Fruit fly (Drosophila melanogaster) whole organism, embryonic: ENCODE measurements around the gene PhKgamma.

Source experiments
- Atf6 ChIP-seq: fragments of 200-800 bp; sonication (Bioruptor generic); IDR thresholded peaks from 2 replicates; pipeline ENCODE4 v1.3.6; 2022; ENCODE audit warnings: missing biosample characterization, missing genetic modification characterization
- BtbVII ChIP-seq: fragments of 200-800 bp; sonication (Bioruptor generic); optimal IDR thresholded peaks from 3 replicates; lab custom pipeline; 2017; ENCODE audit warnings: missing biosample characterization, mild to moderate bottlenecking, missing genetic modification characterization
- CG10209 ChIP-seq: fragments of 200-800 bp; sonication (Bioruptor generic); optimal IDR thresholded peaks from 3 replicates; lab custom pipeline; 2017; ENCODE audit warnings: missing biosample characterization, mild to moderate bottlenecking, missing genetic modification characterization, missing genetic modification reagents
- CG12659 ChIP-seq: fragments of 200-800 bp; sonication (Bioruptor generic); optimal IDR thresholded peaks from 3 replicates; lab custom pipeline; 2017; ENCODE audit warnings: mild to moderate bottlenecking, missing biosample characterization, missing genetic modification reagents, missing genetic modification characterization
- CG12744 ChIP-seq: fragments of 200-800 bp; sonication (Bioruptor generic); optimal IDR thresholded peaks from 2 replicates; lab custom pipeline; 2016; ENCODE audit warnings: missing biosample characterization, missing genetic modification characterization
- CG17359 ChIP-seq: fragments of 200-800 bp; sonication (Bioruptor generic); optimal IDR thresholded peaks from 3 replicates; lab custom pipeline; 2018; ENCODE audit warnings: missing biosample characterization, mild to moderate bottlenecking, missing genetic modification characterization, moderate library complexity
- CG17568 ChIP-seq: fragments of 200-800 bp; sonication (Bioruptor generic); optimal IDR thresholded peaks from 2 replicates; lab custom pipeline; 2018; ENCODE audit warnings: missing biosample characterization, mild to moderate bottlenecking, missing genetic modification characterization, moderate library complexity
- CG2678 ChIP-seq: fragments of 200-800 bp; sonication (Bioruptor generic); optimal IDR thresholded peaks from 3 replicates; lab custom pipeline; 2019; ENCODE audit warnings: missing biosample characterization, mild to moderate bottlenecking, missing genetic modification characterization, moderate library complexity
- CG31388 ChIP-seq: fragments of 200-800 bp; sonication (Bioruptor generic); optimal IDR thresholded peaks from 2 replicates; lab custom pipeline; 2016; ENCODE audit warnings: missing biosample characterization, missing genetic modification characterization
- CG34422 ChIP-seq: fragments of 200-800 bp; sonication (Bioruptor generic); IDR thresholded peaks from 3 replicates; pipeline ENCODE4 v1.3.6; 2022; ENCODE audit warnings: missing biosample characterization, missing genetic modification characterization
- CG3995 ChIP-seq: fragments of 200-800 bp; sonication (Bioruptor generic); optimal IDR thresholded peaks from 3 replicates; lab custom pipeline; 2016; ENCODE audit warnings: missing biosample characterization, missing genetic modification characterization
- CG4328 ChIP-seq: fragments of 200-800 bp; sonication (Bioruptor generic); optimal IDR thresholded peaks from 3 replicates; lab custom pipeline; 2017; ENCODE audit warnings: missing biosample characterization, missing genetic modification reagents, missing genetic modification characterization
- CG4707 ChIP-seq: fragments of 200-800 bp; sonication (Bioruptor generic); optimal IDR thresholded peaks from 2 replicates; lab custom pipeline; 2018; ENCODE audit warnings: missing biosample characterization, mild to moderate bottlenecking, missing genetic modification characterization, moderate library complexity
- CG8290 ChIP-seq, 3 experiments: fragments of 200-800 bp; sonication (Bioruptor generic); optimal IDR thresholded peaks; 2 replicates each; lab custom pipeline; 2016 to 2019; ENCODE audit warnings: missing biosample characterization in 3 of 3, missing genetic modification characterization in 3 of 3, mild to moderate bottlenecking in 2 of 3, moderate library complexity in 1 of 3
- CG9727 ChIP-seq: fragments of 200-800 bp; sonication (Bioruptor generic); optimal IDR thresholded peaks from 3 replicates; lab custom pipeline; 2017; ENCODE audit warnings: missing biosample characterization, mild to moderate bottlenecking, missing genetic modification characterization
- CHES-1-like ChIP-seq: fragments of 200-800 bp; sonication (Bioruptor generic); optimal IDR thresholded peaks from 2 replicates; lab custom pipeline; 2016; ENCODE audit warnings: missing biosample characterization, missing genetic modification characterization
- CkIIα-i1 ChIP-seq: fragments of 200-800 bp; sonication (Bioruptor generic); IDR thresholded peaks from 2 replicates; pipeline ENCODE4 v1.3.6; 2022; ENCODE audit warnings: missing biosample characterization, missing genetic modification characterization
- D ChIP-seq, 2 experiments: fragments of 200-800 bp in 1 of 2; fragments of >200 bp in 1 of 2; sonication (Bioruptor generic) in 1 of 2; optimal IDR thresholded peaks; 2 replicates in 1 of 2; 3 replicates in 1 of 2; lab custom pipeline; 2017; ENCODE audit warnings: mild to moderate bottlenecking in 1 of 2, missing biosample characterization in 1 of 2, missing genetic modification characterization in 1 of 2, missing genetic modification reagents in 1 of 2
- Dad ChIP-seq: fragments of 200-800 bp; sonication (Bioruptor generic); optimal IDR thresholded peaks from 3 replicates; lab custom pipeline; 2016; ENCODE audit warnings: missing biosample characterization, missing genetic modification characterization
- Dip3 ChIP-seq: fragments of 200-800 bp; sonication (Bioruptor generic); optimal IDR thresholded peaks from 3 replicates; lab custom pipeline; 2016; ENCODE audit warnings: missing biosample characterization, missing genetic modification characterization
- Doc3 ChIP-seq: fragments of 200-800 bp; sonication (Bioruptor generic); IDR thresholded peaks from 3 replicates; pipeline ENCODE4 v1.3.6; 2022; ENCODE audit warnings: missing biosample characterization, missing genetic modification characterization; ENCODE audit not compliant: partially characterized antibody
- Dp ChIP-seq: fragments of 200-800 bp; sonication (Bioruptor generic); optimal IDR thresholded peaks from 2 replicates; lab custom pipeline; 2018; ENCODE audit warnings: missing biosample characterization, mild to moderate bottlenecking, missing genetic modification characterization, moderate library complexity
- Fer1 ChIP-seq: fragments of 200-800 bp; sonication (Bioruptor generic); optimal IDR thresholded peaks from 2 replicates; lab custom pipeline; 2017; ENCODE audit warnings: missing biosample characterization, mild to moderate bottlenecking, missing genetic modification characterization
- Fer3 ChIP-seq: fragments of 200-800 bp; sonication (Bioruptor generic); optimal IDR thresholded peaks from 2 replicates; lab custom pipeline; 2018; ENCODE audit warnings: missing biosample characterization, mild to moderate bottlenecking, missing genetic modification characterization, moderate library complexity
- Jarid2 ChIP-seq: fragments of 200-800 bp; sonication (Bioruptor generic); optimal IDR thresholded peaks from 3 replicates; lab custom pipeline; 2017; ENCODE audit warnings: mild to moderate bottlenecking, missing biosample characterization, missing genetic modification reagents, missing genetic modification characterization
- Lhr ChIP-seq: fragments of 200-800 bp; sonication (Bioruptor generic); optimal IDR thresholded peaks from 3 replicates; lab custom pipeline; 2017; ENCODE audit warnings: mild to moderate bottlenecking, missing biosample characterization, missing genetic modification reagents, missing genetic modification characterization
- Max ChIP-seq: fragments of 200-800 bp; sonication (Bioruptor generic); optimal IDR thresholded peaks from 2 replicates; lab custom pipeline; 2016; ENCODE audit warnings: missing biosample characterization, mild to moderate bottlenecking, missing genetic modification characterization
- Nf-YB ChIP-seq: fragments of 200-800 bp; sonication (Bioruptor generic); optimal IDR thresholded peaks from 3 replicates; lab custom pipeline; 2019; ENCODE audit warnings: missing biosample characterization, mild to moderate bottlenecking, missing genetic modification characterization, moderate library complexity
- Rfx ChIP-seq: fragments of 200-800 bp; sonication (Bioruptor generic); IDR thresholded peaks from 2 replicates; pipeline ENCODE4 v1.3.6; 2022; ENCODE audit warnings: missing biosample characterization, missing genetic modification characterization
- Spps ChIP-seq: fragments of 200-800 bp; sonication (Bioruptor generic); optimal IDR thresholded peaks from 2 replicates; lab custom pipeline; 2018; ENCODE audit warnings: missing biosample characterization, mild to moderate bottlenecking, missing genetic modification characterization
- TFAM ChIP-seq: fragments of 200-800 bp; sonication (Bioruptor generic); optimal IDR thresholded peaks from 2 replicates; lab custom pipeline; 2017; ENCODE audit warnings: missing biosample characterization, missing genetic modification characterization, inconsistent platforms
- ab ChIP-seq: fragments of 200-800 bp; sonication (Bioruptor generic); optimal IDR thresholded peaks from 2 replicates; lab custom pipeline; 2016; ENCODE audit warnings: missing biosample characterization, missing genetic modification characterization
- az2 ChIP-seq: fragments of 200-800 bp; sonication (Bioruptor generic); optimal IDR thresholded peaks from 3 replicates; lab custom pipeline; 2016; ENCODE audit warnings: missing biosample characterization, missing genetic modification characterization
- chif ChIP-seq, 2 experiments: fragments of 200-800 bp; sonication (Bioruptor generic); optimal IDR thresholded peaks; 3 replicates each; lab custom pipeline; 2016; ENCODE audit warnings: missing biosample characterization in 2 of 2, missing genetic modification characterization in 2 of 2
- ci ChIP-seq: fragments of 200-800 bp; sonication (Bioruptor generic); IDR thresholded peaks from 3 replicates; pipeline ENCODE4 v1.3.6; 2022; ENCODE audit warnings: missing biosample characterization, missing genetic modification characterization
- crp ChIP-seq, 2 experiments: fragments of 200-800 bp; sonication (Bioruptor generic); optimal IDR thresholded peaks; 2 replicates in 1 of 2; 3 replicates in 1 of 2; lab custom pipeline; 2017; ENCODE audit warnings: missing biosample characterization in 2 of 2, missing genetic modification characterization in 2 of 2, mild to moderate bottlenecking in 1 of 2, moderate library complexity in 1 of 2
- ewg ChIP-seq: fragments of 200-800 bp; sonication (Bioruptor generic); optimal IDR thresholded peaks from 3 replicates; lab custom pipeline; 2017; ENCODE audit warnings: mild to moderate bottlenecking, missing biosample characterization, missing genetic modification reagents, missing genetic modification characterization
- gem ChIP-seq: fragments of 200-800 bp; sonication (Bioruptor generic); optimal IDR thresholded peaks from 2 replicates; lab custom pipeline; 2019; ENCODE audit warnings: missing biosample characterization, mild to moderate bottlenecking, missing genetic modification characterization, moderate library complexity
- ken ChIP-seq: fragments of 200-800 bp; sonication (Bioruptor generic); IDR thresholded peaks from 3 replicates; pipeline ENCODE4 v1.3.6; 2022; ENCODE audit warnings: missing biosample characterization, missing genetic modification characterization
- knrl ChIP-seq: fragments of 200-800 bp; sonication (Bioruptor generic); IDR thresholded peaks from 3 replicates; pipeline ENCODE4 v1.3.6; 2022; ENCODE audit warnings: missing biosample characterization, missing genetic modification characterization; ENCODE audit not compliant: partially characterized antibody
- lola ChIP-seq, 3 experiments: fragments of >200 bp in 2 of 3; fragments of 200-800 bp in 1 of 3; sonication (Bioruptor generic) in 1 of 3; optimal IDR thresholded peaks; 2 replicates each; lab custom pipeline; 2017 to 2019; ENCODE audit warnings: missing biosample characterization in 3 of 3, missing genetic modification characterization in 3 of 3, mild to moderate bottlenecking in 1 of 3, moderate library complexity in 1 of 3
- luna ChIP-seq: fragments of 200-800 bp; sonication (Bioruptor generic); optimal IDR thresholded peaks from 2 replicates; lab custom pipeline; 2016; ENCODE audit warnings: missing biosample characterization, missing genetic modification characterization
- mld ChIP-seq: fragments of 200-800 bp; sonication (Bioruptor generic); IDR thresholded peaks from 3 replicates; pipeline ENCODE4 v1.3.6; 2022; ENCODE audit warnings: missing biosample characterization, missing genetic modification characterization; ENCODE audit not compliant: partially characterized antibody
- pan ChIP-seq, 4 experiments: fragments of >200 bp in 3 of 4; fragments of 200-800 bp in 1 of 4; sonication (Bioruptor generic) in 1 of 4; optimal IDR thresholded peaks in 3 of 4; IDR thresholded peaks in 1 of 4; 2 replicates each; pipeline versions ENCODE4 v1.3.6 to Lab custom; 2017 to 2022; ENCODE audit warnings: missing biosample characterization in 2 of 4, missing genetic modification characterization in 2 of 4, mixed read lengths in 1 of 4
- pum ChIP-seq: fragments of 200-800 bp; sonication (Bioruptor generic); optimal IDR thresholded peaks from 2 replicates; lab custom pipeline; 2016; ENCODE audit warnings: missing biosample characterization, missing genetic modification characterization
- stwl ChIP-seq: fragments of 200-800 bp; sonication (Bioruptor generic); optimal IDR thresholded peaks from 3 replicates; lab custom pipeline; 2018; ENCODE audit warnings: missing biosample characterization, mild to moderate bottlenecking, missing genetic modification characterization, moderate library complexity
- ttk ChIP-seq: fragments of 200-800 bp; sonication (Bioruptor generic); IDR thresholded peaks from 2 replicates; pipeline ENCODE4 v2.1.2; 2022; ENCODE audit warnings: missing biosample characterization, missing genetic modification characterization
- z ChIP-seq: fragments of 200-800 bp; sonication (Bioruptor generic); IDR thresholded peaks from 3 replicates; pipeline ENCODE4 v1.3.6; 2022; ENCODE audit warnings: missing biosample characterization, missing genetic modification characterization

PhKgamma gene

dm6 chrX:11660476-11660875 is 34.5 kb upstream of the PhKgamma start (continued):
- TF ChIP-seq gem (tag; lab: Kevin White, UChicago) (peak; percentile 47), ewg (GFP tag; lab: Kevin White, UChicago) (peak; percentile 8), CG4328 (GFP tag; lab: Kevin White, UChicago) (peak; percentile 36), CG12744 (GFP tag; lab: Kevin White, UChicago) (no peak), CG3995 (no peak), Max (no peak), Lhr (GFP tag; lab: Kevin White, UChicago) (no peak), stwl (tag; lab: Kevin White, UChicago) (no peak), mld (GFP tag; lab: Robert Waterston, UW) (no peak), CG17568 (peak; percentile 35), Rfx (GFP tag; lab: Robert Waterston, UW) (no peak; the same call in 1 of the 2 replicates), Doc3 (GFP tag; lab: Robert Waterston, UW) (no peak), CG8290 (GFP tag; optimal IDR thresholded peaks at IDR 0.05; lab: Kevin White, UChicago) (no peak), CG8290 (tag; optimal IDR thresholded peaks at IDR 0.05; lab: Kevin White, UChicago) (peak in 1 of 2 experiments; percentile 50), D (optimal IDR thresholded peaks at IDR 0.05; lab: Kevin White, UChicago) (no peak), D (GFP tag; optimal IDR thresholded peaks at IDR 0.05; lab: Kevin White, UChicago) (peak; percentile 42), pan (optimal IDR thresholded peaks at IDR 0.05; lab: Kevin White, UChicago) (no peak), pan (GFP tag; optimal IDR thresholded peaks at IDR 0.05 in 1 of 2, IDR thresholded peaks at IDR 0.05 in 1 of 2) (peak in 1 of 2 experiments; percentile 13), TFAM (GFP tag; lab: Kevin White, UChicago) (peak; percentile 17), az2 (GFP tag; lab: Kevin White, UChicago) (no peak), luna (GFP tag; lab: Kevin White, UChicago) (no peak), Jarid2 (GFP tag; lab: Kevin White, UChicago) (no peak), CG10209 (GFP tag; lab: Kevin White, UChicago) (peak; percentile 44), CkIIα-i1 (GFP tag; lab: Robert Waterston, UW) (no peak), Atf6 (no peak), CG9727 (no peak), pum (GFP tag; lab: Kevin White, UChicago) (no peak), CG31388 (no peak), CG2678 (tag; lab: Kevin White, UChicago) (peak; percentile 54), Spps (tag; lab: Kevin White, UChicago) (no peak), Fer1 (GFP tag; lab: Kevin White, UChicago) (peak; percentile 26), knrl (GFP tag; lab: Robert Waterston, UW) (no peak), chif (GFP tag; optimal IDR thresholded peaks at IDR 0.05; lab: Kevin White, UChicago) (no peak), Fer3 (tag; lab: Kevin White, UChicago) (peak; percentile 9), ttk (GFP tag; lab: Robert Waterston, UW) (no peak), CHES-1-like (GFP tag; lab: Kevin White, UChicago) (peak; percentile 28), crp (GFP tag; optimal IDR thresholded peaks at IDR 0.05; lab: Kevin White, UChicago) (no peak), BtbVII (GFP tag; lab: Kevin White, UChicago) (peak; percentile 6), ci (peak; percentile 80), CG17359 (tag; lab: Kevin White, UChicago) (peak; percentile 69), CG34422 (GFP tag; lab: Robert Waterston, UW) (no peak), CG12659 (GFP tag; lab: Kevin White, UChicago) (peak; percentile 15), Dad (GFP tag; lab: Kevin White, UChicago) (no peak), Dip3 (GFP tag; lab: Kevin White, UChicago) (no peak), CG4707 (GFP tag; lab: Kevin White, UChicago) (peak; percentile 52), Nf-YB (GFP tag; lab: Kevin White, UChicago) (no peak), ken (GFP tag; lab: Robert Waterston, UW) (no peak), ab (no peak), lola (GFP tag; optimal IDR thresholded peaks at IDR 0.05; lab: Kevin White, UChicago) (no peak), Dp (GFP tag; lab: Kevin White, UChicago) (no peak), z (GFP tag; lab: Robert Waterston, UW) (no peak)
